Fruit fly (Drosophila melanogaster) whole organism, embryonic: ENCODE results near the gene lawc.

Experiments
- Bgb ChIP-seq: fragments of 200-800 bp; sonication (Bioruptor generic); IDR thresholded peaks from 2 replicates; pipeline ENCODE4 v1.3.6; 2022; ENCODE audit warnings: missing biosample characterization, missing genetic modification characterization; ENCODE audit not compliant: partially characterized antibody
- C15 ChIP-seq: fragments of 200-800 bp; sonication (Bioruptor generic); IDR thresholded peaks from 3 replicates; pipeline ENCODE4 v1.3.6; 2022; ENCODE audit warnings: missing biosample characterization, missing genetic modification characterization
- CG10431 ChIP-seq: fragments of 200-800 bp; sonication (Bioruptor generic); optimal IDR thresholded peaks from 3 replicates; lab custom pipeline; 2018; ENCODE audit warnings: missing biosample characterization, mild to moderate bottlenecking, missing genetic modification characterization
- CG12942 ChIP-seq: fragments of 200-800 bp; sonication (Bioruptor generic); optimal IDR thresholded peaks from 3 replicates; lab custom pipeline; 2016; ENCODE audit warnings: missing biosample characterization, missing genetic modification characterization
- CG13775 ChIP-seq: fragments of 200-800 bp; sonication (Bioruptor generic); optimal IDR thresholded peaks from 3 replicates; lab custom pipeline; 2017; ENCODE audit warnings: missing biosample characterization, mild to moderate bottlenecking, missing genetic modification characterization
- CG14050 ChIP-seq: fragments of 200-800 bp; sonication (Bioruptor generic); IDR thresholded peaks from 3 replicates; pipeline ENCODE4 v1.3.6; 2022; ENCODE audit warnings: missing biosample characterization, missing genetic modification characterization
- CG17328 ChIP-seq: fragments of 200-800 bp; sonication (Bioruptor generic); IDR thresholded peaks from 2 replicates; pipeline ENCODE4 v1.3.6; 2022; ENCODE audit warnings: missing biosample characterization, missing genetic modification characterization
- CG18262 ChIP-seq: fragments of 200-800 bp; optimal IDR thresholded peaks from 3 replicates; lab custom pipeline; 2019; ENCODE audit warnings: missing biosample characterization, mild to moderate bottlenecking, missing genetic modification characterization, moderate library complexity
- CG18476 ChIP-seq: fragments of 200-800 bp; sonication (Bioruptor generic); optimal IDR thresholded peaks from 2 replicates; lab custom pipeline; 2016; ENCODE audit warnings: missing biosample characterization, mild to moderate bottlenecking, missing genetic modification characterization
- CG2199 ChIP-seq: fragments of 200-800 bp; sonication (Bioruptor generic); IDR thresholded peaks from 3 replicates; pipeline ENCODE4 v1.3.6; 2022; ENCODE audit warnings: missing biosample characterization, missing genetic modification characterization
- CG32532 ChIP-seq: fragments of 200-800 bp; sonication (Bioruptor generic); IDR thresholded peaks from 2 replicates; pipeline ENCODE4 v1.3.6; 2022; ENCODE audit warnings: missing biosample characterization, missing genetic modification characterization
- CG3281 ChIP-seq: fragments of 200-800 bp; sonication (Bioruptor generic); optimal IDR thresholded peaks from 3 replicates; lab custom pipeline; 2017; ENCODE audit warnings: missing biosample characterization, mild to moderate bottlenecking, missing genetic modification characterization
- CG34376 ChIP-seq: fragments of 200-800 bp; sonication (Bioruptor generic); optimal IDR thresholded peaks from 2 replicates; lab custom pipeline; 2018; ENCODE audit warnings: missing biosample characterization, mild to moderate bottlenecking, missing genetic modification characterization
- CG34422 ChIP-seq: fragments of 200-800 bp; sonication (Bioruptor generic); IDR thresholded peaks from 3 replicates; pipeline ENCODE4 v1.3.6; 2022; ENCODE audit warnings: missing biosample characterization, missing genetic modification characterization
- CG4328 ChIP-seq: fragments of 200-800 bp; sonication (Bioruptor generic); optimal IDR thresholded peaks from 3 replicates; lab custom pipeline; 2017; ENCODE audit warnings: missing biosample characterization, missing genetic modification reagents, missing genetic modification characterization
- CG4360 ChIP-seq: fragments of 200-800 bp; sonication (Bioruptor generic); IDR thresholded peaks from 2 replicates; pipeline ENCODE4 v1.3.6; 2022; ENCODE audit warnings: missing biosample characterization, missing genetic modification characterization
- CG6254 ChIP-seq: fragments of 200-800 bp; sonication (Bioruptor generic); optimal IDR thresholded peaks from 3 replicates; lab custom pipeline; 2017; ENCODE audit warnings: mild to moderate bottlenecking, missing biosample characterization, missing genetic modification reagents, missing genetic modification characterization
- CG6654 ChIP-seq: fragments of 200-800 bp; sonication (Bioruptor generic); optimal IDR thresholded peaks from 2 replicates; lab custom pipeline; 2017; ENCODE audit warnings: missing biosample characterization, mild to moderate bottlenecking, missing genetic modification characterization
- CG8388 ChIP-seq: fragments of 200-800 bp; sonication (Bioruptor generic); optimal IDR thresholded peaks from 2 replicates; lab custom pipeline; 2019; ENCODE audit warnings: missing biosample characterization, mild to moderate bottlenecking, missing genetic modification characterization, moderate library complexity
- Chrac-16 ChIP-seq: fragments of 200-800 bp; sonication (Bioruptor generic); optimal IDR thresholded peaks from 3 replicates; lab custom pipeline; 2016; ENCODE audit warnings: missing biosample characterization, missing genetic modification characterization
- Drgx ChIP-seq: fragments of 200-800 bp; sonication (Bioruptor generic); IDR thresholded peaks from 2 replicates; pipeline ENCODE4 v1.3.6; 2022; ENCODE audit warnings: missing biosample characterization, missing genetic modification characterization
- Fer1 ChIP-seq: fragments of 200-800 bp; sonication (Bioruptor generic); optimal IDR thresholded peaks from 2 replicates; lab custom pipeline; 2017; ENCODE audit warnings: missing biosample characterization, mild to moderate bottlenecking, missing genetic modification characterization
- H2.0 ChIP-seq: fragments of 200-800 bp; sonication (Bioruptor generic); IDR thresholded peaks from 2 replicates; pipeline ENCODE4 v1.3.6; 2022; ENCODE audit warnings: missing biosample characterization, missing genetic modification characterization
- Hand ChIP-seq: fragments of 200-800 bp; sonication (Bioruptor generic); optimal IDR thresholded peaks from 2 replicates; lab custom pipeline; 2017; ENCODE audit warnings: mild to moderate bottlenecking, missing biosample characterization, missing genetic modification reagents, missing genetic modification characterization
- Hey ChIP-seq: fragments of 200-800 bp; sonication (Bioruptor generic); optimal IDR thresholded peaks from 3 replicates; lab custom pipeline; 2018; ENCODE audit warnings: missing biosample characterization, mild to moderate bottlenecking, missing genetic modification characterization
- HmgD ChIP-seq: fragments of 200-800 bp; sonication (Bioruptor generic); optimal IDR thresholded peaks from 3 replicates; lab custom pipeline; 2016; ENCODE audit warnings: missing biosample characterization, missing genetic modification characterization
- Lhr ChIP-seq: fragments of 200-800 bp; sonication (Bioruptor generic); optimal IDR thresholded peaks from 3 replicates; lab custom pipeline; 2017; ENCODE audit warnings: mild to moderate bottlenecking, missing biosample characterization, missing genetic modification reagents, missing genetic modification characterization
- Opbp ChIP-seq: fragments of 200-800 bp; sonication (Bioruptor generic); IDR thresholded peaks from 3 replicates; pipeline ENCODE4 v1.3.6; 2022; ENCODE audit warnings: missing biosample characterization, missing genetic modification characterization; ENCODE audit not compliant: partially characterized antibody
- Rfx ChIP-seq: fragments of 200-800 bp; sonication (Bioruptor generic); IDR thresholded peaks from 2 replicates; pipeline ENCODE4 v1.3.6; 2022; ENCODE audit warnings: missing biosample characterization, missing genetic modification characterization
- Xrp1 ChIP-seq: fragments of 200-800 bp; sonication (Bioruptor generic); IDR thresholded peaks from 2 replicates; pipeline ENCODE4 v1.3.6; 2022; ENCODE audit warnings: missing biosample characterization, missing genetic modification characterization
- amos ChIP-seq: fragments of 200-800 bp; sonication (Bioruptor generic); IDR thresholded peaks from 2 replicates; pipeline ENCODE4 v1.3.6; 2022; ENCODE audit warnings: missing biosample characterization, missing genetic modification characterization; ENCODE audit not compliant: partially characterized antibody
- cwo ChIP-seq: fragments of 200-800 bp; sonication (Bioruptor generic); optimal IDR thresholded peaks from 3 replicates; lab custom pipeline; 2017; ENCODE audit warnings: missing biosample characterization, missing genetic modification characterization, mild to moderate bottlenecking, moderate library complexity, missing genetic modification reagents
- danr ChIP-seq: fragments of 200-800 bp; sonication (Bioruptor generic); IDR thresholded peaks from 2 replicates; pipeline ENCODE4 v1.3.6; 2022; ENCODE audit warnings: missing biosample characterization, missing genetic modification characterization
- exex ChIP-seq: fragments of 200-800 bp; sonication (Bioruptor generic); optimal IDR thresholded peaks from 4 replicates; lab custom pipeline; 2018; ENCODE audit warnings: missing biosample characterization, mild to moderate bottlenecking, missing genetic modification characterization, moderate library complexity
- grau ChIP-seq: fragments of 200-800 bp; optimal IDR thresholded peaks from 3 replicates; lab custom pipeline; 2019; ENCODE audit warnings: missing biosample characterization, mild to moderate bottlenecking, missing genetic modification characterization, moderate library complexity
- her ChIP-seq: fragments of 200-800 bp; sonication (Bioruptor generic); optimal IDR thresholded peaks from 2 replicates; lab custom pipeline; 2016; ENCODE audit warnings: missing biosample characterization, missing genetic modification characterization
- ken ChIP-seq: fragments of 200-800 bp; sonication (Bioruptor generic); IDR thresholded peaks from 3 replicates; pipeline ENCODE4 v1.3.6; 2022; ENCODE audit warnings: missing biosample characterization, missing genetic modification characterization
- kni ChIP-seq: fragments of 200-800 bp; sonication (Bioruptor generic); optimal IDR thresholded peaks from 3 replicates; lab custom pipeline; 2017; ENCODE audit warnings: mild to moderate bottlenecking, missing biosample characterization, missing genetic modification reagents, missing genetic modification characterization
- lab ChIP-seq: fragments of 200-800 bp; sonication (Bioruptor generic); optimal IDR thresholded peaks from 3 replicates; lab custom pipeline; 2017; ENCODE audit warnings: missing biosample characterization, missing genetic modification characterization, mild to moderate bottlenecking, moderate library complexity, missing genetic modification reagents
- pfk ChIP-seq: fragments of 200-800 bp; sonication (Bioruptor generic); optimal IDR thresholded peaks from 2 replicates; lab custom pipeline; 2018; ENCODE audit warnings: missing biosample characterization, mild to moderate bottlenecking, missing genetic modification characterization, moderate library complexity
- prd ChIP-seq, 3 experiments: fragments of >200 bp in 2 of 3; fragments of 200-800 bp in 1 of 3; sonication (Bioruptor generic) in 1 of 3; optimal IDR thresholded peaks in 2 of 3; IDR thresholded peaks in 1 of 3; 2 replicates in 2 of 3; 3 replicates in 1 of 3; pipeline versions ENCODE4 v1.3.6 to Lab custom; 2017 to 2022; ENCODE audit warnings: missing biosample characterization in 1 of 3, missing genetic modification characterization in 1 of 3
- sqz ChIP-seq: fragments of 200-800 bp; sonication (Bioruptor generic); optimal IDR thresholded peaks from 3 replicates; lab custom pipeline; 2018; ENCODE audit warnings: missing biosample characterization, mild to moderate bottlenecking, missing genetic modification characterization
- sr ChIP-seq: fragments of 200-800 bp; sonication (Bioruptor generic); IDR thresholded peaks from 3 replicates; pipeline ENCODE4 v1.3.6; 2022; ENCODE audit warnings: missing biosample characterization, missing genetic modification characterization
- unc-4 ChIP-seq: fragments of 200-800 bp; sonication (Bioruptor generic); IDR thresholded peaks from 2 replicates; pipeline ENCODE4 v1.3.6; 2022; ENCODE audit warnings: missing biosample characterization, missing genetic modification characterization; ENCODE audit not compliant: partially characterized antibody
- vvl ChIP-seq: fragments of 200-800 bp; sonication (Bioruptor generic); IDR thresholded peaks from 2 replicates; pipeline ENCODE4 v1.3.6; 2022; ENCODE audit warnings: missing biosample characterization, missing genetic modification characterization

lawc gene

DNA sequence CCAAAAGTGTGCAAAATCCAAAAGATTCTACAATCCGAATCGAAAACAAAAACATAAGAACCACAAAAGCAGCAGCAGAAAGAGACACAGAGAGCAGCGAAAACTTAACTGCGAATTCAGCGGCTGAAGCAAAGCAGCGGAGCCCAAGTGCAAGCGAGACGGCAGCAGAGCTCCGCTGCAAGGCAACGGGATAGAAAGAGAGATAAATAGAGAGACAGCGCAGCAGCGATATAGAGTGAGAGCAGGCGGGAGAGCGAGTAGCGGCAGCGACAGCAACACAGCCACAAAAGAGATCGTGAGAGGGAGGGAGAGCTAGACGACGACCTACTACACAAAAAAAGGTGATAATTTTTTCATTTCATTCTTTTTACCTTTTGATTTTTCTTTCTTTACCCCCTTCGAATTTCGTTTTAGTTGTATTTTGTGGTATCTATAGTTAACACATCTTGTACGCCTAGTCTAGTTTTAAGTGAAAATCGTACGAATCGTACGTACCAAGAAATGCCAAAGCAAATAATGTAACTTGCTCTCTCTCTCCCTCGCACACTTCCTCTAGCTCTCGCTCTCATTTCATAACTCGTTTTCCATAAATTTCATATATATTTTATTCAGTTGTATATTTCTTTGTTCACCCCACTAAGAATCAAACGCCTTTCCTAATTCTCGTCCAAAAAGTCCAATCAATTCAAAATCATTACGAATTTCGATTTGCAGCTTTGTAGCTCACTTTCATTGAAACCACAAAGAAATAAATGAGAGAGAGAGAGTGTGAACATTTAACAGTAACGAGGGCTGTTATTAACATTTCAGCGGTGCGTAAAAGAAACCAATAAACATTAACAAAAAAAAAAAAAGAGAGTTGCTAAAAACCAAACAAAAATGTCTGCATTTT, 863 bp downstream of the lawc start (continued):
- TF ChIP-seq CG14050, result no peak
- no peak for TF ChIP-seq cwo
- TF ChIP-seq Rfx (GFP tag; lab: Robert Waterston, UW), result peak; percentile 56
- no peak for TF ChIP-seq danr (GFP tag; lab: Robert Waterston, UW)
- TF ChIP-seq CG6254 (GFP tag; lab: Kevin White, UChicago), result peak; percentile 24
- TF ChIP-seq sr (GFP tag; lab: Robert Waterston, UW), result peak; percentile 10; the same call in 1 of the 3 replicates
- TF ChIP-seq CG32532 (GFP tag; lab: Robert Waterston, UW), result peak; percentile 60
- no peak for TF ChIP-seq unc-4 (GFP tag; lab: Robert Waterston, UW)
- TF ChIP-seq Xrp1, result peak; percentile 6; the same call in 1 of the 2 replicates
- peak; percentile 4 for TF ChIP-seq sqz (GFP tag; lab: Kevin White, UChicago)
- TF ChIP-seq, all 482 proteins: peak for 55

DNA sequence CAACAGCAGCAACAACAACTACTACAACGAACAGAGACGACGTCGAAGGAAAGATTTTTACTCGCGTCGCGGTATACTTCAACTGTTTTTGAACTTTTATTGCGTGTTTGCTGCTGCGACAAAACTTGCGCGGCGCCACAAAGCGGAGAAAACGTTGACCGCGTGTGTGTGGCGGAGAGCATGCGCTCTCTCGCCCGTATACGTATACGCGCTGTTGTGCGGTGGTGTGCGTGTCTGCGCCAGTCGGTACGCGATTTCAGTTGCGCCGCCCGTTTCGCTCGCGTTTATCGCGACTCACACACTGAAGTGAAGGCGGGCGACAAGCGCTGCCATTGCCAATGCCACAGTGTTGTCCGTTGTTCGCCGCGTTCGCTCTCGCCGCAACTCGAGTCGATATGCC, 1.7 kb downstream of the lawc start:
- TF ChIP-seq HmgD (GFP tag; lab: Kevin White, UChicago) (no peak), Chrac-16 (GFP tag; lab: Kevin White, UChicago) (no peak), CG18262 (no peak), CG13775 (GFP tag; lab: Kevin White, UChicago) (no peak), Opbp (GFP tag; lab: Robert Waterston, UW) (peak; percentile 38; the same call in 1 of the 3 replicates), CG6654 (GFP tag; lab: Kevin White, UChicago) (no peak), ken (0 out of 3 replicates have a peak, but pooled peaks have one; percentile 46), Xrp1 (peak; percentile 74), CG34422 (GFP tag; lab: Robert Waterston, UW) (peak; percentile 78; the same call in 1 of the 3 replicates), kni (GFP tag; lab: Kevin White, UChicago) (peak; percentile 87), CG4328 (GFP tag; lab: Kevin White, UChicago) (peak; percentile 83), CG34376 (GFP tag; lab: Kevin White, UChicago) (peak; percentile 97), CG18476 (no peak), prd (optimal IDR thresholded peaks at IDR 0.05; lab: Kevin White, UChicago) (no peak), prd (GFP tag; IDR thresholded peaks at IDR 0.05; lab: Robert Waterston, UW) (peak; percentile 36; the same call in 1 of the 3 replicates), her (GFP tag; lab: Kevin White, UChicago) (peak; percentile 17), pfk (GFP tag; lab: Kevin White, UChicago) (peak; percentile 79), Bgb (GFP tag; lab: Robert Waterston, UW) (peak; percentile 39; the same call in 1 of the 2 replicates), CG4360 (peak; percentile 44), vvl (GFP tag; lab: Robert Waterston, UW) (peak; percentile 85), CG3281 (GFP tag; lab: Kevin White, UChicago) (peak; percentile 83), CG8388 (GFP tag; lab: Kevin White, UChicago) (peak; percentile 9), CG2199 (GFP tag; lab: Robert Waterston, UW) (0 out of 3 replicates have a peak, but pooled peaks have one; percentile 39), CG12942 (GFP tag; lab: Kevin White, UChicago) (no peak), Fer1 (GFP tag; lab: Kevin White, UChicago) (peak; percentile 86), exex (tag; lab: Kevin White, UChicago) (peak; percentile 59), lab (GFP tag; lab: Kevin White, UChicago) (peak; percentile 50), amos (GFP tag; lab: Robert Waterston, UW) (peak; percentile 20; the same call in 1 of the 2 replicates), H2.0 (0 out of 2 replicates have a peak, but pooled peaks have one; percentile 18), CG17328 (peak; percentile 63; the same call in 1 of the 2 replicates), Hey (tag; lab: Kevin White, UChicago) (peak; percentile 76), C15 (peak; percentile 92; the same call in 2 of the 3 replicates), Lhr (no peak), Hand (GFP tag; lab: Kevin White, UChicago) (peak; percentile 90), Drgx (GFP tag; lab: Robert Waterston, UW) (peak; percentile 97), CG10431 (GFP tag; lab: Kevin White, UChicago) (peak; percentile 63), grau (tag; lab: Kevin White, UChicago) (peak; percentile 39)
